Worm (Caenorhabditis elegans) whole organism, L4 larva: ENCODE measurements around the gene C06E7.88.
A peak's percentile ranks its signal among the peaks of the same experiment; 100 is the strongest.

Experiments
- F37D6.2 ChIP-seq: sonication (generic microtip); optimal IDR thresholded peaks from 2 replicates; lab custom pipeline; 2016; ENCODE audit warnings: mild to moderate bottlenecking, missing genetic modification characterization, missing compliant biosample characterization
- Y5F2A.4 ChIP-seq: fragments of 200-800 bp; sonication (Bioruptor generic); optimal IDR thresholded peaks from 2 replicates; lab custom pipeline; 2018; ENCODE audit warnings: mild to moderate bottlenecking, missing genetic modification characterization, missing compliant biosample characterization
- aha-1 ChIP-seq: fragments of 150-350 bp; peaks from one replicate; lab custom pipeline; 2014; ENCODE audit warnings: missing biosample characterization, missing genetic modification characterization
- ama-1 ChIP-seq: fragments of 150-350 bp; optimal IDR thresholded peaks from 2 replicates; lab custom pipeline; 2014; ENCODE audit warnings: inconsistent platforms, mixed read lengths
- ceh-28 ChIP-seq: fragments of 150-350 bp; optimal IDR thresholded peaks from 2 replicates; lab custom pipeline; 2014; ENCODE audit warnings: missing biosample characterization, missing genetic modification reagents, missing genetic modification characterization
- ceh-44 ChIP-seq: fragments of 200-800 bp; sonication (Bioruptor generic); IDR thresholded peaks from 2 replicates; pipeline ENCODE4 v1.3.6; 2022; ENCODE audit warnings: missing genetic modification reagents, missing genetic modification characterization, missing compliant biosample characterization
- ceh-62 ChIP-seq: sonication (generic microtip); optimal IDR thresholded peaks from 2 replicates; lab custom pipeline; 2017; ENCODE audit warnings: missing biosample characterization, missing genetic modification characterization
- ces-1 ChIP-seq: fragments of 150-350 bp; sonication (generic microtip); optimal IDR thresholded peaks from 4 replicates; lab custom pipeline; 2014; ENCODE audit warnings: missing biosample characterization, missing genetic modification reagents, missing genetic modification characterization
- daf-16 ChIP-seq, 3 experiments: sonication (generic microtip); optimal IDR thresholded peaks; 2 replicates each; lab custom pipeline; 2016 to 2017; ENCODE audit warnings: missing genetic modification characterization in 3 of 3, missing genetic modification reagents in 3 of 3, mild to moderate bottlenecking in 2 of 3, missing compliant biosample characterization in 2 of 3, missing biosample characterization in 1 of 3, moderate library complexity in 1 of 3
- dmd-6 ChIP-seq: fragments of 200-800 bp; sonication (Bioruptor generic); IDR thresholded peaks from 2 replicates; pipeline ENCODE4 v1.3.6; 2022; ENCODE audit warnings: missing genetic modification reagents, missing genetic modification characterization, missing compliant biosample characterization
- dpl-1 ChIP-seq: fragments of 150-350 bp; optimal IDR thresholded peaks from 2 replicates; lab custom pipeline; 2014; ENCODE audit warnings: missing biosample characterization, missing genetic modification reagents, missing genetic modification characterization
- egl-27 ChIP-seq: sonication (generic microtip); optimal IDR thresholded peaks from 3 replicates; lab custom pipeline; 2017; ENCODE audit warnings: missing biosample characterization, missing genetic modification reagents, missing genetic modification characterization
- egl-43 ChIP-seq: fragments of 200-800 bp; sonication (Bioruptor generic); IDR thresholded peaks from 2 replicates; pipeline ENCODE4 v1.3.6; 2022; ENCODE audit warnings: missing genetic modification reagents, missing genetic modification characterization, missing compliant biosample characterization
- fkh-10 ChIP-seq: fragments of 150-350 bp; optimal IDR thresholded peaks from 2 replicates; lab custom pipeline; 2014; ENCODE audit warnings: missing biosample characterization, missing genetic modification reagents, missing genetic modification characterization
- fos-1 ChIP-seq: fragments of 150-350 bp; optimal IDR thresholded peaks from 2 replicates; lab custom pipeline; 2014; ENCODE audit warnings: missing biosample characterization, missing genetic modification characterization
- hlh-11 ChIP-seq: fragments of 200-800 bp; sonication (Bioruptor generic); optimal IDR thresholded peaks from 2 replicates; lab custom pipeline; 2018; ENCODE audit warnings: mild to moderate bottlenecking, missing genetic modification characterization, missing compliant biosample characterization
- hlh-30 ChIP-seq: sonication (generic microtip); optimal IDR thresholded peaks from 2 replicates; lab custom pipeline; 2017; ENCODE audit warnings: antibody characterized with exemption, mild to moderate bottlenecking, missing genetic modification characterization, missing compliant biosample characterization; ENCODE audit not compliant: insufficient read depth
- mdt-29 ChIP-seq: fragments of 200-800 bp; sonication (Bioruptor generic); IDR thresholded peaks from 2 replicates; pipeline ENCODE4 v1.3.6; 2022; ENCODE audit warnings: missing genetic modification reagents, missing genetic modification characterization, missing compliant biosample characterization
- mxl-3 ChIP-seq: fragments of 200-800 bp; sonication (Bioruptor generic); optimal IDR thresholded peaks from 2 replicates; lab custom pipeline; 2018; ENCODE audit warnings: mild to moderate bottlenecking, missing genetic modification characterization, missing compliant biosample characterization
- nhr-10 ChIP-seq: fragments of 150-350 bp; optimal IDR thresholded peaks from 2 replicates; lab custom pipeline; 2014; ENCODE audit warnings: missing biosample characterization, missing genetic modification characterization
- nhr-237 ChIP-seq: sonication (generic microtip); optimal IDR thresholded peaks from 2 replicates; lab custom pipeline; 2017; ENCODE audit warnings: missing biosample characterization, missing genetic modification characterization
- nhr-28 ChIP-seq: fragments of 150-350 bp; optimal IDR thresholded peaks from 2 replicates; lab custom pipeline; 2014; ENCODE audit warnings: missing biosample characterization, missing genetic modification characterization
- nhr-42 ChIP-seq: fragments of 200-800 bp; sonication (Bioruptor generic); IDR thresholded peaks from 2 replicates; pipeline ENCODE4 v1.3.6; 2022; ENCODE audit warnings: missing genetic modification characterization, missing compliant biosample characterization
- nhr-6 ChIP-seq: fragments of 150-350 bp; optimal IDR thresholded peaks from 2 replicates; lab custom pipeline; 2014; ENCODE audit warnings: missing biosample characterization, missing genetic modification characterization
- nhr-77 ChIP-seq: fragments of 150-350 bp; optimal IDR thresholded peaks from 2 replicates; lab custom pipeline; 2014; ENCODE audit warnings: missing biosample characterization, missing genetic modification characterization
- pha-4 ChIP-seq, 2 experiments: fragments of 150-350 bp in 1 of 2; fragments of 200-800 bp in 1 of 2; sonication (Bioruptor generic) in 1 of 2; IDR thresholded peaks in 1 of 2; optimal IDR thresholded peaks in 1 of 2; 2 replicates each; pipeline versions ENCODE4 v1.3.6 to Lab custom; 2014 to 2022; ENCODE audit warnings: missing genetic modification characterization in 2 of 2, missing genetic modification reagents in 2 of 2, missing biosample characterization in 1 of 2, missing compliant biosample characterization in 1 of 2
- php-3 ChIP-seq: fragments of 200-800 bp; sonication (Bioruptor generic); IDR thresholded peaks from 2 replicates; pipeline ENCODE4 v1.3.6; 2022; ENCODE audit warnings: missing genetic modification reagents, missing genetic modification characterization, missing compliant biosample characterization
- pqm-1 ChIP-seq: sonication (generic microtip); optimal IDR thresholded peaks from 2 replicates; lab custom pipeline; 2017; ENCODE audit warnings: missing biosample characterization, missing genetic modification characterization
- saeg-2 ChIP-seq: fragments of 200-800 bp; sonication (Bioruptor generic); IDR thresholded peaks from 2 replicates; pipeline ENCODE4 v1.3.6; 2022; ENCODE audit warnings: missing genetic modification reagents, missing genetic modification characterization, missing compliant biosample characterization
- set-16 ChIP-seq: fragments of 200-800 bp; sonication (Bioruptor generic); IDR thresholded peaks from 2 replicates; pipeline ENCODE4 v1.3.6; 2022; ENCODE audit warnings: missing genetic modification reagents, missing genetic modification characterization, missing compliant biosample characterization
- snpc-1.2 ChIP-seq: fragments of 200-800 bp; sonication (Bioruptor generic); IDR thresholded peaks from 2 replicates; pipeline ENCODE4 v1.3.6; 2022; ENCODE audit warnings: missing genetic modification reagents, missing genetic modification characterization, missing compliant biosample characterization
- snpc-4 ChIP-seq: fragments of 150-350 bp; optimal IDR thresholded peaks from 2 replicates; lab custom pipeline; 2014; ENCODE audit warnings: missing biosample characterization, missing genetic modification characterization
- spr-1 ChIP-seq: sonication (generic microtip); optimal IDR thresholded peaks from 2 replicates; lab custom pipeline; 2016; ENCODE audit warnings: mild to moderate bottlenecking, missing genetic modification characterization, missing compliant biosample characterization
- spr-3 ChIP-seq: fragments of 200-800 bp; sonication (Bioruptor generic); optimal IDR thresholded peaks from 2 replicates; lab custom pipeline; 2018; ENCODE audit warnings: mild to moderate bottlenecking, missing genetic modification characterization, missing compliant biosample characterization
- tag-97 ChIP-seq: fragments of 200-800 bp; sonication (Bioruptor generic); IDR thresholded peaks from 2 replicates; pipeline ENCODE4 v1.3.6; 2022; ENCODE audit warnings: missing genetic modification characterization, missing compliant biosample characterization
- unc-130 ChIP-seq: sonication (generic microtip); optimal IDR thresholded peaks from 2 replicates; lab custom pipeline; 2016; ENCODE audit warnings: missing genetic modification reagents, missing genetic modification characterization, missing compliant biosample characterization
- unc-62 ChIP-seq, 3 experiments: fragments of 150-350 bp in 1 of 3; sonication (generic microtip); optimal IDR thresholded peaks in 2 of 3; peaks in 1 of 3; 1 replicate in 1 of 3; 2 replicates in 2 of 3; lab custom pipeline; 2014 to 2017; ENCODE audit warnings: missing biosample characterization in 3 of 3, missing genetic modification characterization in 3 of 3, missing genetic modification reagents in 3 of 3, missing genotype in 1 of 3
- zag-1 ChIP-seq: fragments of 150-350 bp; optimal IDR thresholded peaks from 2 replicates; lab custom pipeline; 2014; ENCODE audit warnings: missing biosample characterization, missing genetic modification characterization
- zfp-2 ChIP-seq: sonication (generic microtip); optimal IDR thresholded peaks from 2 replicates; lab custom pipeline; 2016; ENCODE audit warnings: mild to moderate bottlenecking, missing genetic modification characterization, missing compliant biosample characterization
- ztf-7 ChIP-seq: fragments of 150-350 bp; optimal IDR thresholded peaks from 2 replicates; lab custom pipeline; 2014; ENCODE audit warnings: missing biosample characterization, missing genetic modification characterization

Gene C06E7.88

DNA sequence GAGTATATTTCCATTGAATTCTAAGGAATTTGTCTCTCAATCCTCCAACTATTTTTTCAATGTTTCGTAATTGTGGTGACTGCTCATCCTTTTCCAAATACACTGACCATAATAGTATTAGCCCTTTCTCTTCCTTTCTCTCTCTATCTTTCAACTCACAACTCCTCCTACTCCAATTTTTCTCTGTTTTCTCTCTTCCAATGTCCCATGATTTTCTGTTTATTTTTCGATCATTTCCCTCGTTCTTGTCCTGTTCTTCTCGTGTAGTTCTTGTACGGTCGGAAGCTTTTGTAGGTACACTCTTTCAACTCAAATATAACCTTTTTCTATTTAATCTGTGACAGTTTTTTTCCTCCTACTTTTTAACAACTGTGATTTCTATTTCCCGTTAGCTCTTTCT lies 45.1 kb downstream of the C06E7.88 start:
- no peak for TF ChIP-seq unc-130 (GFP tag; lab: Kevin White, UChicago)
- no peak for TF ChIP-seq nhr-237 (tag; lab: Kevin White, UChicago)
- TF ChIP-seq dmd-6 (GFP tag; lab: Robert Waterston, UW), result no peak
- TF ChIP-seq hlh-30, result peak; percentile 70
- TF ChIP-seq set-16 (GFP tag; lab: Robert Waterston, UW), result no peak
- peak; percentile 70 for TF ChIP-seq nhr-28
- TF ChIP-seq mxl-3 (GFP tag; lab: Kevin White, UChicago), result no peak
- peak; percentile 18 for TF ChIP-seq pqm-1 (tag; lab: Kevin White, UChicago)
- no peak for TF ChIP-seq egl-27 (tag; lab: Kevin White, UChicago)
- TF ChIP-seq zfp-2 (tag; lab: Kevin White, UChicago), result no peak
- no peak for TF ChIP-seq zag-1 (tag; lab: Kevin White, UChicago)
- TF ChIP-seq ceh-62 (tag; lab: Kevin White, UChicago), result no peak
- TF ChIP-seq nhr-10 (tag; lab: Kevin White, UChicago), result no peak
- TF ChIP-seq tag-97, result no peak
- no peak for TF ChIP-seq F37D6.2
- TF ChIP-seq ces-1 (GFP tag; lab: Kevin White, UChicago), result no peak
- TF ChIP-seq nhr-77 (tag; lab: Kevin White, UChicago), result no peak
- no peak for TF ChIP-seq fkh-10 (GFP tag; lab: Kevin White, UChicago)
- no peak for TF ChIP-seq fos-1 (tag; lab: Kevin White, UChicago)
- no peak for TF ChIP-seq dpl-1 (GFP tag; lab: Kevin White, UChicago)
- TF ChIP-seq pha-4 (GFP tag; IDR thresholded peaks at IDR 0.05; lab: Robert Waterston, UW), result no peak
- TF ChIP-seq pha-4 (tag; optimal IDR thresholded peaks at IDR 0.05; lab: Kevin White, UChicago), result peak; percentile 95
- no peak for TF ChIP-seq nhr-42 (GFP tag; lab: Robert Waterston, UW)
- TF ChIP-seq Y5F2A.4 (GFP tag; lab: Kevin White, UChicago), result no peak
- TF ChIP-seq snpc-1.2 (GFP tag; lab: Robert Waterston, UW), result no peak
- TF ChIP-seq php-3, result no peak
- TF ChIP-seq hlh-11, result no peak
- no peak for TF ChIP-seq nhr-6 (tag; lab: Kevin White, UChicago)
- TF ChIP-seq daf-16 (GFP tag; optimal IDR thresholded peaks at IDR 0.05; lab: Kevin White, UChicago), result no peak
- peak; percentile 5 for TF ChIP-seq daf-16 (tag; optimal IDR thresholded peaks at IDR 0.05; lab: Kevin White, UChicago)
- TF ChIP-seq spr-3, result no peak
- TF ChIP-seq mdt-29 (GFP tag; lab: Robert Waterston, UW), result no peak
- TF ChIP-seq snpc-4 (tag; lab: Kevin White, UChicago), result no peak
- no peak for TF ChIP-seq ztf-7 (tag; lab: Kevin White, UChicago)

DNA sequence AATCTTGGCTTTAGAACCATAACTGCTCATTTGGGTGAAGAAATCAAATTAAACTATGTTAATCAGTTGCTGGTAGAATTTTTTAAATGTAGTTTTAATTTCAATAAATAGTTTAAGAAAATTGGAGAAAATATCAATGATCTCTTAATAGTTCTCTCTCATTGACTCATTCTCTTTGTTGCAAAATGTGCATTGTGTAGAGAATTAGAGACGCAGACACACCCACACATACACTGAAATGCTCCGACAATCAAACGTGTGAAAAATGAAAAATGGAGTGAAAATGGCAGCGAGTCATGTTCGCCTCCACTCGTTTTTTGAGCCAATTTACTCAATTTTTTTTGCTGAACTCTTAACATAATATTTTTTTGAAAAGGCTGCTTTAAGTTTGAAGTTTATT lies 46.1 kb downstream of the C06E7.88 start:
- TF ChIP-seq ama-1 (lab: Kevin White, UChicago), result no peak
- TF ChIP-seq ceh-28 (tag; lab: Kevin White, UChicago), result no peak
- TF ChIP-seq saeg-2 (GFP tag; lab: Robert Waterston, UW), result no peak
- TF ChIP-seq egl-43 (GFP tag; lab: Robert Waterston, UW), result no peak
- peak; percentile 11 for TF ChIP-seq nhr-28
- no peak for TF ChIP-seq spr-1 (tag; lab: Kevin White, UChicago)
- no peak for TF ChIP-seq ceh-44

DNA sequence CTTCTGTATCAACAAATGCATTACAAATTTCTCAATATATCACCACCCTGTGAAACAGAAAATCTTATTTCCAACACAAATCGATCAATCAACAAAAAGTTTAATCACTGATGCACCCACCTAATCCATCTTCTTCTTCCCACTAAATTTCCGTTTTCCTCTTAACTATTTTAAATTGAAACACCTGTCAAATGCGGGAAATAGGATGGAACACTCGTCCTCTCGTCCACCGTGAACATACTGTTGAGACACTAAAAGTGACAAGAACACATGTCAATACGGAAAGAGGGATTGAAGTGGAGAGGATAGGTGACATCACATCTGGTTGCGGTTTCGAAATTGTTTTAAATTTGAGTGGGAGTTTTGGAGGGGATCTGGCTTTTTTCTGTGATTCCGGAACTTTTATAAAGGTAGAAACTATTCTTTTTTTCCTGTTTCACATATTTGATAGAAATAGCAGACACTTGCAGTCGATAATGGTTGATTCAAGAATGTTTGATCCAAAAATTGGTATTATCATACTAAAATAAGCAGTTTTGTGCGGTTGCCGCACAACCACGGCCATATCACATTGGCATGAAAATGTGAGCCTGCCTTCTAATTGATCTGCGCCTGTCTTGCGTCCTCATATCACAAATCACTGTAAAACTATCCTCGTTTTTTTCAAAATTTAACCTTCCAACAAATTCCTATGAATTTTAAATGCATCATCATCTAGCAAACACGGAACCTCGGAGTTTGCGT lies 46.9 kb downstream of the C06E7.88 start:
- TF ChIP-seq unc-62 (GFP tag; optimal IDR thresholded peaks at IDR 0.05 in 1 of 2; lab: Kevin White, UChicago) (peak in 1 of 2 experiments; percentile 56), unc-62 (tag; optimal IDR thresholded peaks at IDR 0.05; lab: Kevin White, UChicago) (no peak), spr-1 (tag; lab: Kevin White, UChicago) (no peak), aha-1 (peak; percentile 94)
